Worm (Caenorhabditis elegans) whole organism, late embryonic: ENCODE data around the gene sek-6.

Experiments
- C38D4.7 ChIP-seq: fragments of 200-800 bp; sonication (Bioruptor generic); optimal IDR thresholded peaks from 2 replicates; lab custom pipeline; 2018; ENCODE audit warnings: mild to moderate bottlenecking, missing genetic modification characterization, moderate library complexity, missing compliant biosample characterization
- F13H6.1 ChIP-seq: sonication (generic microtip); optimal IDR thresholded peaks from 2 replicates; lab custom pipeline; 2016; ENCODE audit warnings: missing genetic modification characterization, missing compliant biosample characterization
- K09A11.1 ChIP-seq: sonication (generic microtip); optimal IDR thresholded peaks from 2 replicates; lab custom pipeline; 2017; ENCODE audit warnings: antibody characterized with exemption, mild to moderate bottlenecking, missing genetic modification characterization, missing compliant biosample characterization; ENCODE audit not compliant: insufficient read depth
- T23F11.4 ChIP-seq: fragments of 200-800 bp; sonication (Bioruptor generic); optimal IDR thresholded peaks from 2 replicates; lab custom pipeline; 2018; ENCODE audit warnings: mild to moderate bottlenecking, missing genetic modification characterization, missing compliant biosample characterization
- ahr-1 ChIP-seq: sonication (generic microtip); optimal IDR thresholded peaks from 2 replicates; lab custom pipeline; 2016; ENCODE audit warnings: missing genetic modification characterization, missing compliant biosample characterization
- ama-1 ChIP-seq: fragments of 150-350 bp; optimal IDR thresholded peaks from 2 replicates; lab custom pipeline; 2014
- ceh-14 ChIP-seq: sonication (generic microtip); optimal IDR thresholded peaks from 2 replicates; lab custom pipeline; 2016; ENCODE audit warnings: missing genotype, missing genetic modification characterization, missing compliant biosample characterization
- ceh-30 ChIP-seq: fragments of 150-350 bp; optimal IDR thresholded peaks from 2 replicates; lab custom pipeline; 2014; ENCODE audit warnings: missing biosample characterization, missing genetic modification characterization
- ceh-6 ChIP-seq: fragments of 200-800 bp; sonication (Bioruptor generic); optimal IDR thresholded peaks from 2 replicates; lab custom pipeline; 2018; ENCODE audit warnings: mild to moderate bottlenecking, missing genetic modification characterization, missing compliant biosample characterization
- che-1 ChIP-seq: sonication (generic microtip); optimal IDR thresholded peaks from 2 replicates; lab custom pipeline; 2016; ENCODE audit warnings: mild to moderate bottlenecking, missing genetic modification characterization, missing compliant biosample characterization
- elt-2 ChIP-seq: sonication (generic microtip); optimal IDR thresholded peaks from 2 replicates; lab custom pipeline; 2016; ENCODE audit warnings: missing genetic modification reagents, missing genetic modification characterization, missing compliant biosample characterization
- elt-4 ChIP-seq: sonication (generic microtip); optimal IDR thresholded peaks from 2 replicates; lab custom pipeline; 2016; ENCODE audit warnings: missing genetic modification characterization, missing compliant biosample characterization
- fax-1 ChIP-seq: sonication (generic microtip); optimal IDR thresholded peaks from 2 replicates; lab custom pipeline; 2016; ENCODE audit warnings: missing genotype, missing genetic modification characterization, missing compliant biosample characterization
- gmeb-2 ChIP-seq: sonication (generic microtip); optimal IDR thresholded peaks from 2 replicates; lab custom pipeline; 2016; ENCODE audit warnings: missing genetic modification characterization, inconsistent platforms, missing compliant biosample characterization
- hlh-15 ChIP-seq: sonication (generic microtip); optimal IDR thresholded peaks from 2 replicates; lab custom pipeline; 2016; ENCODE audit warnings: missing genetic modification characterization, missing compliant biosample characterization
- hlh-6 ChIP-seq: sonication (generic microtip); optimal IDR thresholded peaks from 2 replicates; lab custom pipeline; 2016; ENCODE audit warnings: missing genotype, missing genetic modification characterization, missing compliant biosample characterization
- lim-6 ChIP-seq: sonication (generic microtip); optimal IDR thresholded peaks from 2 replicates; lab custom pipeline; 2016; ENCODE audit warnings: missing genetic modification characterization, missing compliant biosample characterization
- lin-11 ChIP-seq: fragments of 200-800 bp; sonication (Bioruptor generic); optimal IDR thresholded peaks from 2 replicates; lab custom pipeline; 2018; ENCODE audit warnings: mild to moderate bottlenecking, missing genetic modification characterization, missing compliant biosample characterization
- madf-2 ChIP-seq: sonication (generic microtip); optimal IDR thresholded peaks from 2 replicates; lab custom pipeline; 2017; ENCODE audit warnings: missing genetic modification characterization, missing compliant biosample characterization
- mec-3 ChIP-seq: sonication (generic microtip); optimal IDR thresholded peaks from 2 replicates; lab custom pipeline; 2016; ENCODE audit warnings: borderline replicate concordance, missing genetic modification characterization, missing compliant biosample characterization
- nfya-1 ChIP-seq: sonication (generic microtip); optimal IDR thresholded peaks from 2 replicates; lab custom pipeline; 2017; ENCODE audit warnings: missing genetic modification characterization, mild to moderate bottlenecking, missing compliant biosample characterization, antibody characterized with exemption, moderate library complexity
- nhr-11 ChIP-seq: fragments of 150-350 bp; optimal IDR thresholded peaks from 2 replicates; lab custom pipeline; 2014; ENCODE audit warnings: missing biosample characterization, missing genetic modification characterization
- nhr-232 ChIP-seq: sonication (generic microtip); optimal IDR thresholded peaks from 2 replicates; lab custom pipeline; 2016; ENCODE audit warnings: missing genetic modification characterization, missing compliant biosample characterization
- npax-4 ChIP-seq: sonication (generic microtip); optimal IDR thresholded peaks from 2 replicates; lab custom pipeline; 2016; ENCODE audit warnings: missing genetic modification characterization, missing compliant biosample characterization
- pag-3 ChIP-seq: sonication (generic microtip); optimal IDR thresholded peaks from 2 replicates; lab custom pipeline; 2016; ENCODE audit warnings: missing compliant biosample characterization, missing genetic modification characterization, borderline replicate concordance
- pat-9 ChIP-seq: fragments of 200-800 bp; sonication (Bioruptor generic); optimal IDR thresholded peaks from 2 replicates; lab custom pipeline; 2018; ENCODE audit warnings: mild to moderate bottlenecking, missing genetic modification characterization, moderate library complexity, missing compliant biosample characterization
- pha-4 ChIP-seq: fragments of 150-350 bp; optimal IDR thresholded peaks from 2 replicates; lab custom pipeline; 2018; ENCODE audit warnings: missing biosample characterization, missing genetic modification reagents, missing genetic modification characterization
- ref-2 ChIP-seq: sonication (generic microtip); optimal IDR thresholded peaks from 2 replicates; lab custom pipeline; 2016; ENCODE audit warnings: missing genetic modification characterization, missing compliant biosample characterization
- rnt-1 ChIP-seq: sonication (generic microtip); optimal IDR thresholded peaks from 2 replicates; lab custom pipeline; 2016; ENCODE audit warnings: missing genetic modification characterization, missing compliant biosample characterization
- sox-4 ChIP-seq: sonication (generic microtip); optimal IDR thresholded peaks from 2 replicates; lab custom pipeline; 2017; ENCODE audit warnings: mild to moderate bottlenecking, missing genetic modification characterization, inconsistent platforms, missing compliant biosample characterization
- tbx-2 ChIP-seq: sonication (generic microtip); optimal IDR thresholded peaks from 2 replicates; lab custom pipeline; 2016; ENCODE audit warnings: missing genetic modification characterization, missing compliant biosample characterization
- unc-42 ChIP-seq: sonication (generic microtip); optimal IDR thresholded peaks from 2 replicates; lab custom pipeline; 2016; ENCODE audit warnings: missing genotype, missing genetic modification characterization, missing compliant biosample characterization
- unc-55 ChIP-seq: sonication (generic microtip); optimal IDR thresholded peaks from 2 replicates; lab custom pipeline; 2017; ENCODE audit warnings: missing biosample characterization, missing genetic modification reagents, missing genetic modification characterization
- ztf-16 ChIP-seq: sonication (generic microtip); optimal IDR thresholded peaks from 2 replicates; lab custom pipeline; 2017; ENCODE audit warnings: missing genetic modification characterization, missing compliant biosample characterization

Gene sek-6

DNA sequence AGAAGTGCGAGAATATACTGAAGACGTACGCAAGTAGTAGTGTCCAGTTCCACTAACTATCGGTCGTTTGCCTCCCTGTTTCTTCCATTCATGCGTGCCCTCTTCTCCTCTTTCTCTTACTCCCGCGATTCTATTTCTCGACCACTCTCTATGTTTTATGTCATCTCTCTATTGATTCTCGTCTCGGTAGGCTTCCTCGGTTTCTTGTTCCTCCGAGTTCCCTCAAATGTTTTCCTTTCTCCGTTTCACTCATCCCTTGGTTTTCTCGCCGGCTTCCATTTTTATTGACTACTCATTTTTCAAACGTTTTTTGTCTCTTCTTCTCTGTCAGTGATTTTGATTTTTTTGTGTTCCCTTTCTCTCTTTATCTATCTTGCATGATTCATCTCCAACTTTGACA lies 4.6 kb upstream of the sek-6 start (continued):
- peak; percentile 33 for TF ChIP-seq ref-2
- no peak for TF ChIP-seq npax-4
- TF ChIP-seq tbx-2 (tag; lab: Kevin White, UChicago): peak; percentile 10

ce11 chrX:10027556-10027955 lies 3.4 kb upstream of the sek-6 start, which contains the start of gene mkk-4:
Gene mkk-4, plus strand, starts transcription at chrX:10027856.
- TF ChIP-seq K09A11.1 (tag; lab: Kevin White, UChicago) (no peak), lim-6 (no peak), ceh-14 (tag; lab: Kevin White, UChicago) (no peak), ama-1 (no peak), mec-3 (no peak), unc-55 (GFP tag; lab: Kevin White, UChicago) (no peak), rnt-1 (tag; lab: Kevin White, UChicago) (no peak), tbx-2 (tag; lab: Kevin White, UChicago) (no peak), lin-11 (tag; lab: Kevin White, UChicago) (no peak), che-1 (tag; lab: Kevin White, UChicago) (no peak), ceh-6 (no peak), elt-4 (no peak), pha-4 (tag; lab: Kevin White, UChicago) (no peak), ceh-30 (tag; lab: Kevin White, UChicago) (no peak), nhr-11 (tag; lab: Kevin White, UChicago) (no peak), T23F11.4 (no peak), npax-4 (no peak), madf-2 (tag; lab: Kevin White, UChicago) (no peak), pat-9 (tag; lab: Kevin White, UChicago) (no peak), pag-3 (no peak)

DNA sequence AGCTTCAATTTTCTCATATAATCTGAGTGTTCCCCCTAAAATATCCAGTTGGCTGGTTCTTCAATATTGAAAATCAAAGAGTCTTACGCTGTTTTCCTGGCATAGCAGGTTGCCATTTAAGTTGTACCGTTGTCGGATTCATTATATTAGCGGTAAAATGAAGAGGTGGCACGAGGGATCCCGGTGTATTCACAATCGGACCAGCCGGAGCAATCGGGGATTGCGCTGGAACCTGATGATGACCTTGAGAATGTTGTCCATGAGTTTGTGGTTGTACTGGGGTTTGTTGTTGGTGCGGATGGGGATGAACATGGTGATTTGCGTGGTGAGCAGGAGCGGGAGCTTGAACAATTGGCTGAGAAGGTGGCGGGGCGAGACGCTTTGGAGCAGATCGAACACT lies 13.5 kb downstream of the sek-6 start:
- TF ChIP-seq F13H6.1 (tag; lab: Kevin White, UChicago) (no peak), sox-4 (tag; lab: Kevin White, UChicago) (no peak), nhr-232 (no peak), ceh-6 (no peak), nfya-1 (tag; lab: Kevin White, UChicago) (no peak), unc-42 (tag; lab: Kevin White, UChicago) (no peak), gmeb-2 (tag; lab: Kevin White, UChicago) (no peak), hlh-15 (tag; lab: Kevin White, UChicago) (no peak)

DNA sequence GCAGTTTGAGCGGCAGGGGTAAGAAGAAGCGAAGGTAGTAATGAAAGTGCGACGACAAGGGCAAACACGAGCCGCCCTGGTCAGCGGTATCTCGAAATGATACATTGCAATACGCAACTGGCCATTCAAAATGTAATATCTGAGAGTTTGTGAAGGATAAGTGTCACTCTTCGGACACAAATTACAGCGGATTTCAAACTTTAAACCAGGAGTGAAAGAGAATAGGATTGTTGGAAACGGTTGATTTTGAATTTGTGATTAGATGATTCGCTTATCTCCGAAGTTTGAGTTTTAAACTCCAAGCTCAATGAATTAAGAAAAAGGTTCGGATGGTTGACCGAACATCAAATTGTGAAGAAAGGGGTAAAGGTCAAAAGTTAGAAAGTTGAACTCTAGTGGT lies 16.4 kb downstream of the sek-6 start, which contains the start of gene ZC374.2:
TSS of gene ZC374.2 (minus strand) at position 101 of the 400 bp plus-strand sequence.
- no peak for TF ChIP-seq C38D4.7 (GFP tag; lab: Kevin White, UChicago)
- peak; percentile 24 for TF ChIP-seq unc-55 (GFP tag; lab: Kevin White, UChicago)

ce11 chrX:10049160-10049559 lies 18.2 kb downstream of the sek-6 start, which contains the start of gene gnrr-3:
Gene gnrr-3, plus strand, starts transcription at chrX:10049460.
- TF ChIP-seq hlh-6 (tag; lab: Kevin White, UChicago) (no peak), ztf-16 (no peak), ceh-14 (tag; lab: Kevin White, UChicago) (no peak), fax-1 (tag; lab: Kevin White, UChicago) (no peak), elt-4 (no peak), che-1 (tag; lab: Kevin White, UChicago) (no peak), ama-1 (no peak), unc-42 (tag; lab: Kevin White, UChicago) (no peak), T23F11.4 (no peak), ahr-1 (tag; lab: Kevin White, UChicago) (no peak)

DNA sequence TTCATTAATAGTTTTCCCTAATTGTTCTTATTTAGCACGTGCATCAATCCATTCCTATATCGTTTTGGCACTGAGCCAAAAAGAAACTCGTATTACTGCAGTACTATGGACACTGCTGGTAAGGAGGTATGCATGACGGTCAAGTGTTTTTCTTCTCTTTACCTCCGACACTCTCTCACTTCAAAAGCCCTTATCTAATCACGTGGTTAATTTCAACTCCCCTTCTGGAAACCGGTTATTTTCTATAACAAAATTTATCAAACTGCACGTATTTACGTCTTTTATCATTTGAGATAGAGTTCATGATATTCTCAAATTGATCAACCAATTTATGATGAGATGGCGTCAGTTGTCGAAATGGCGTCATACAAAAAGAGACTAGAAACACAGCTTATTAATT lies 20.7 kb downstream of the sek-6 start:
- TF ChIP-seq ztf-16 (no peak), elt-2 (tag; lab: Kevin White, UChicago) (peak; percentile 13)
